Worm (Caenorhabditis elegans): ENCODE data around the gene C28H8.7.

- TF ChIP-seq dao-5 (tag; optimal IDR thresholded peaks at IDR 0.05) (no peak), him-1 (tag; optimal IDR thresholded peaks at IDR 0.05) (no peak)
Observed at ce11 chrIII:5930659-5931058, 43.9 kb upstream of the C28H8.7 start.

Data from whole organism, L4/young adult.